Worm (Caenorhabditis elegans): ENCODE results near the gene dnj-22.

dnj-22 gene

DNA sequence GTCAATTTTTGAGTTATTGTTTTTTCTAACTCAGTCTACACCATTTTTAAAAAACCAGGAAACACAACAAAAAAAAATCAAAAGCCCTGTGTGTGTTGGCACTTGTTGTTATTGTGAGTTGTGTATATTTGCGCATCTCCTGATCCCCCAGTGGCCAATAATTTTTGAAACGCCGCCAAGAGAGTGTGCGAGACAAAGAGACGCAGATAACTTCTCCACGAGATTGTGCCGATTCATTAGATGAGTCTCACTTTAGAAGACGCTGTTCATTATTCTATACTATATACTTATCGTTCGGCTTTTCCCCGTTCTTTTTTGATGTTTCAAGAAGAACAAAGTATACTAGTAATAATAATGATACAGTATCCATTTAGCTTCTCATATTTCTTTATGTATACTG is 11.2 kb downstream of the dnj-22 start:
- TF ChIP-seq F13C5.2 (tag; optimal IDR thresholded peaks at IDR 0.05) = no peak
- TF ChIP-seq tbx-11 (GFP tag; IDR thresholded peaks at IDR 0.05) = no peak
- TF ChIP-seq hnd-1 (tag; optimal IDR thresholded peaks at IDR 0.05) = no peak
- no peak for TF ChIP-seq hmg-4 (GFP tag; optimal IDR thresholded peaks at IDR 0.05)
- TF ChIP-seq ets-7 (tag; optimal IDR thresholded peaks at IDR 0.05) = no peak
- TF ChIP-seq hmbx-1 (tag; optimal IDR thresholded peaks at IDR 0.05) = no peak
- no peak for TF ChIP-seq tra-4 (tag; optimal IDR thresholded peaks at IDR 0.05)
- no peak for TF ChIP-seq ceh-36 (tag; optimal IDR thresholded peaks at IDR 0.05)
- TF ChIP-seq scrt-1 (GFP tag; IDR thresholded peaks at IDR 0.05) = no peak
- no peak for TF ChIP-seq sea-1 (GFP tag; conservative IDR thresholded peaks at IDR 0.05)
- TF ChIP-seq ceh-13 (GFP tag; optimal IDR thresholded peaks at IDR 0.05) = no peak
- TF ChIP-seq ama-1 (optimal IDR thresholded peaks at IDR 0.05) = no peak
- no peak for TF ChIP-seq aly-1 (tag; optimal IDR thresholded peaks at IDR 0.05)
- no peak for TF ChIP-seq B0310.2 (tag; optimal IDR thresholded peaks at IDR 0.05)
- no peak for TF ChIP-seq flt-1 (GFP tag; IDR thresholded peaks at IDR 0.05)
- TF ChIP-seq tbx-37 (GFP tag; conservative IDR thresholded peaks at IDR 0.05) = no peak
- no peak for TF ChIP-seq pes-1 (GFP tag; IDR thresholded peaks at IDR 0.05)

DNA sequence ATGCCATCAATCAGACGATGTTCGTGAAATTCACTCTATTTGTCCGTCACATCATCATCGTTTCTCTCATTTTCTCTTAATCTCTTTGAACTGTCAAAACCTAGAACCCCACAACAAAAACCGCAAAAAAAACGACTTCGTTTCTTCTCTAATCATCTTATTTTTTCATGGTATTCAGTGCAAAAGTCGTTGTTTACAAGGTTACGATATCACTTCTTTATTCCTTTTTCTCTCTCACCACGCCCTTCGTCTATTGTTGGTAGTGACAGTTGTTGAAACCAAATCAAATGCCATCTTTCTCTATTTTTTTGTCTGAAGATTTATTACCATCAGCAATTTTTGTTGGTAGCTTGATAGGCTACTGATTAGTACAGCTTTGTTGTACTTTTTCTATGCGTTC is 12.7 kb downstream of the dnj-22 start:
- TF ChIP-seq ceh-36 (tag; optimal IDR thresholded peaks at IDR 0.05) = no peak
- no peak for TF ChIP-seq hmbx-1 (tag; optimal IDR thresholded peaks at IDR 0.05)
- TF ChIP-seq flt-1 (GFP tag; IDR thresholded peaks at IDR 0.05) = no peak
- no peak for TF ChIP-seq hmg-4 (GFP tag; optimal IDR thresholded peaks at IDR 0.05)
- TF ChIP-seq pes-1 (GFP tag; IDR thresholded peaks at IDR 0.05) = no peak
- no peak for TF ChIP-seq ama-1 (optimal IDR thresholded peaks at IDR 0.05)
- no peak for TF ChIP-seq scrt-1 (GFP tag; IDR thresholded peaks at IDR 0.05)
- TF ChIP-seq tbx-11 (GFP tag; IDR thresholded peaks at IDR 0.05) = no peak
- TF ChIP-seq F13C5.2 (tag; optimal IDR thresholded peaks at IDR 0.05) = no peak
- no peak for TF ChIP-seq hnd-1 (tag; optimal IDR thresholded peaks at IDR 0.05)
- TF ChIP-seq ets-7 (tag; optimal IDR thresholded peaks at IDR 0.05) = no peak

DNA sequence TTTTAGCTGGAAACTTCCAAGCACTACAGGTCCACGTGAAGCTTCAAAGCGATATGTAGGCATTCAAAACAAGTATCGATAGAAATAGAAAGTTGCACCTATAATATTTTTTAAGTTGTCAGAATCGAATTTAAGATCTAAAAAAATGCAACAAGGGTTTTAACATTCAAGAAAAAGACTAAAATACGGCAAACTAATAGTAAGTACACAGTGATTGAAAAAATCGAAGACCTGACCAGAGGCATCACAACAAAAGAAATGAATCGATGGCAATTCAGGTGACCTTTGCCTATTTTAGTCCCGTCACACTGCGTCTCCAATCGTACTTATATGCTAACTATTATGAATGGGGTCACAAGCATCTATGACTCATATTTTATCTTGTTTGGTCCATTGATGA is 14.0 kb downstream of the dnj-22 start, which contains the start of gene T23B12.5:
Gene T23B12.5, minus strand, starts transcription at position 101 of the 400 bp plus-strand sequence.
- TF ChIP-seq tbx-37 (GFP tag; conservative IDR thresholded peaks at IDR 0.05) (no peak), tbx-11 (GFP tag; IDR thresholded peaks at IDR 0.05) (no peak), aly-1 (tag; optimal IDR thresholded peaks at IDR 0.05) (no peak), ceh-36 (tag; optimal IDR thresholded peaks at IDR 0.05) (no peak), sea-1 (GFP tag; conservative IDR thresholded peaks at IDR 0.05) (no peak), hnd-1 (tag; optimal IDR thresholded peaks at IDR 0.05) (no peak), scrt-1 (GFP tag; IDR thresholded peaks at IDR 0.05) (no peak), ama-1 (optimal IDR thresholded peaks at IDR 0.05) (no peak)

DNA sequence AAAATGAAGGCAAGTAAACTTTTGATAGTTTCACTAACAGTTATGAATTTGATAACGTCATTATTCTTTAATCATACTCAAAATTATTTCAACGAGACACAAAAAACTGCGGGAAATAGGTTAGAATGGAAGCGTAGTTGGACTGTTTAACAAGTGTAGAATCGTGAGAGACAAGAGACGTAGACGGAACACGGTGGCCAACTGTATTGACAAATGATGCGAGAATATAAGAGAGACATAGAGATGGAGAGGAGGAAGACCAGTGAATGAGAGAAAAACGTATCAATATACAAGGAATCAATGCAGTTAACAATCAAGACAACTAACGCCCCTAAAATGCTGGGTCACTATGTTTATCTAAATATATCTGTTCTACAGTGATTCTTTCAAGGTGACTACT is 16.3 kb downstream of the dnj-22 start:
- no peak for TF ChIP-seq ama-1 (optimal IDR thresholded peaks at IDR 0.05)
- no peak for TF ChIP-seq tra-4 (tag; optimal IDR thresholded peaks at IDR 0.05)
- TF ChIP-seq hmbx-1 (tag; optimal IDR thresholded peaks at IDR 0.05) = no peak
- no peak for TF ChIP-seq tbx-37 (GFP tag; conservative IDR thresholded peaks at IDR 0.05)
- TF ChIP-seq F13C5.2 (tag; optimal IDR thresholded peaks at IDR 0.05) = no peak
- TF ChIP-seq hmg-4 (GFP tag; optimal IDR thresholded peaks at IDR 0.05) = no peak
- no peak for TF ChIP-seq sea-1 (GFP tag; conservative IDR thresholded peaks at IDR 0.05)
- no peak for TF ChIP-seq ceh-36 (tag; optimal IDR thresholded peaks at IDR 0.05)
- no peak for TF ChIP-seq B0310.2 (tag; optimal IDR thresholded peaks at IDR 0.05)
- TF ChIP-seq ceh-13 (GFP tag; optimal IDR thresholded peaks at IDR 0.05) = no peak
- no peak for TF ChIP-seq ets-7 (tag; optimal IDR thresholded peaks at IDR 0.05)
- TF ChIP-seq scrt-1 (GFP tag; IDR thresholded peaks at IDR 0.05) = no peak
- no peak for TF ChIP-seq pes-1 (GFP tag; IDR thresholded peaks at IDR 0.05)
- no peak for TF ChIP-seq flt-1 (GFP tag; IDR thresholded peaks at IDR 0.05)
- TF ChIP-seq tbx-11 (GFP tag; IDR thresholded peaks at IDR 0.05) = no peak
- no peak for TF ChIP-seq hnd-1 (tag; optimal IDR thresholded peaks at IDR 0.05)
- TF ChIP-seq aly-1 (tag; optimal IDR thresholded peaks at IDR 0.05) = no peak

DNA sequence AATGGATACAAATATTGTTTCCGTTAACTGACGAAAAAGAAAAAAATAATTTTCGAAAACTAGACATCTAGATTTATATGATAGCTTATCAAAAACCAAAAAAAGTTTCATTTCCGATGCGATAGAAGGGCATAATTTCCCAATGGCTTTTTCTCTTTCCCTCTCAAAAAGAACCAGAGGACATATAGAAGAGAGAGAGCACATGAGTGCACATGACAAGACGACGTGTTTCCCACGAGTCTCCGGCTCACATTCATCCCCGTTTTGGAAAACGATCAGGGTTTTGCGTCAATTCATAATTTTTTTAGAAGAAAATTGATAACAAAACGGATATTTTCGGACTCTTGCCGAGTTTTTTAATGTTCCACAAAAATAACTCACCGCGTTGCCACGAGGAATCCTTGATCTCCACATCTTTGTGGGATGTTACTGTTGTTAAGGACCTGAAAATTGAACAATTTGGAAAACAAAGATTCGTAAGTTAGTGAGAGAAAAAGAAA is 17.5 kb downstream of the dnj-22 start, which contains the start of gene lmd-3:
Gene lmd-3, minus strand, starts transcription at position 450 of the 500 bp plus-strand sequence.
- TF ChIP-seq hnd-1 (tag; optimal IDR thresholded peaks at IDR 0.05) (no peak), aly-1 (tag; optimal IDR thresholded peaks at IDR 0.05) (no peak), ceh-36 (tag; optimal IDR thresholded peaks at IDR 0.05) (no peak), ets-7 (tag; optimal IDR thresholded peaks at IDR 0.05) (no peak), pes-1 (GFP tag; IDR thresholded peaks at IDR 0.05) (no peak), ama-1 (optimal IDR thresholded peaks at IDR 0.05) (no peak), F13C5.2 (tag; optimal IDR thresholded peaks at IDR 0.05) (no peak), B0310.2 (tag; optimal IDR thresholded peaks at IDR 0.05) (no peak), scrt-1 (GFP tag; IDR thresholded peaks at IDR 0.05) (no peak), tra-4 (tag; optimal IDR thresholded peaks at IDR 0.05) (no peak), hmbx-1 (tag; optimal IDR thresholded peaks at IDR 0.05) (no peak), flt-1 (GFP tag; IDR thresholded peaks at IDR 0.05) (no peak), tbx-37 (GFP tag; conservative IDR thresholded peaks at IDR 0.05) (no peak), tbx-11 (GFP tag; IDR thresholded peaks at IDR 0.05) (no peak), hmg-4 (GFP tag; optimal IDR thresholded peaks at IDR 0.05) (no peak), sea-1 (GFP tag; conservative IDR thresholded peaks at IDR 0.05) (no peak), ceh-13 (GFP tag; optimal IDR thresholded peaks at IDR 0.05) (no peak)

DNA sequence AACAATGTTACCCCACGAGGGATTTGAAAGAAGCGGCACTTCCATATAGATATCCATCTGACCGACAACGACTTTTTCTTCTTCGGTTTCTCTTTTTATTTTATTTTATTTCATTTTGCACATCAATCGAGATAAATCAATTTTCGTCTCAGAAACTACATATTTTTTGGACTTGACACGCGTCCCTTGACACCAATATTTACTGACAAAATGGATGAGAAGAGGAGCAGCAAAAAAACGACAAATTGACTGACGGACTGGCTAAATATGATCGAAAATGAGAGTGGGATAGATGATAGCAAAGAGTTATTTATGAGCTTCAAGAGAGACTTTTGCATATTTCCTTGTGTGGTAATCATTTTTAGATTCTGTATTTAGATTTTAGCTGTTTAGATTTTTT is 24.6 kb downstream of the dnj-22 start:
- TF ChIP-seq F13C5.2 (tag; optimal IDR thresholded peaks at IDR 0.05) (no peak), ama-1 (optimal IDR thresholded peaks at IDR 0.05) (no peak), ceh-13 (GFP tag; optimal IDR thresholded peaks at IDR 0.05) (no peak), tra-4 (tag; optimal IDR thresholded peaks at IDR 0.05) (no peak), B0310.2 (tag; optimal IDR thresholded peaks at IDR 0.05) (no peak), hnd-1 (tag; optimal IDR thresholded peaks at IDR 0.05) (no peak), aly-1 (tag; optimal IDR thresholded peaks at IDR 0.05) (no peak), ets-7 (tag; optimal IDR thresholded peaks at IDR 0.05) (no peak), scrt-1 (GFP tag; IDR thresholded peaks at IDR 0.05) (no peak), hmg-4 (GFP tag; optimal IDR thresholded peaks at IDR 0.05) (no peak), flt-1 (GFP tag; IDR thresholded peaks at IDR 0.05) (no peak), sea-1 (GFP tag; conservative IDR thresholded peaks at IDR 0.05) (no peak), ceh-36 (tag; optimal IDR thresholded peaks at IDR 0.05) (no peak), tbx-37 (GFP tag; conservative IDR thresholded peaks at IDR 0.05) (no peak)

DNA sequence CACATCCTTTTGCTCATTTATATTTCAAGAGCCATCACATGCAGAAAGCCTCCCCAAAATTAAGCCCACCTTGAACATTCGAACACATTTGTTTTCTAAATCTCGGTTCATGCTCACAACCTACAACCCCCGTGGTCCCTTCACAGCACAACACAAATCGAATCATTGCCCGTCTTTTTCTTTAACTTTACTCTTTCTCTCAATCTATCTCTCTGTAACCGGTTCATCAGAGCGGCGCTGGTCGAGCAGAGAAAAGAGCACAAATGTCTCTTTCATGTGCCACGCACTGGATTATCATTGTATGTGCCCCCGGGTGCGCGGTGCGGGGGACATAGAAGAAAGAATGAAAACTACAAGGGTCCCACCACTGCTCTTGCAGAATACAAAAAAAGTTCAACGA is 26.6 kb downstream of the dnj-22 start:
- no peak for TF ChIP-seq tbx-11 (GFP tag; IDR thresholded peaks at IDR 0.05)
- no peak for TF ChIP-seq hmg-4 (GFP tag; optimal IDR thresholded peaks at IDR 0.05)
- TF ChIP-seq tra-4 (tag; optimal IDR thresholded peaks at IDR 0.05) = no peak
- no peak for TF ChIP-seq ceh-36 (tag; optimal IDR thresholded peaks at IDR 0.05)
- TF ChIP-seq tbx-37 (GFP tag; conservative IDR thresholded peaks at IDR 0.05) = no peak
- TF ChIP-seq B0310.2 (tag; optimal IDR thresholded peaks at IDR 0.05) = no peak
- TF ChIP-seq ama-1 (optimal IDR thresholded peaks at IDR 0.05) = no peak
- no peak for TF ChIP-seq hnd-1 (tag; optimal IDR thresholded peaks at IDR 0.05)
- no peak for TF ChIP-seq sea-1 (GFP tag; conservative IDR thresholded peaks at IDR 0.05)

Data from whole organism, early embryonic.